Worm (Caenorhabditis elegans): ENCODE data around the gene K08B5.2.

- TF ChIP-seq ama-1 (optimal IDR thresholded peaks at IDR 0.05), result no peak
- TF ChIP-seq ceh-82 (tag; optimal IDR thresholded peaks at IDR 0.05), result no peak
- TF ChIP-seq mdl-1 (tag; optimal IDR thresholded peaks at IDR 0.05), result no peak
- TF ChIP-seq dmd-4 (tag; optimal IDR thresholded peaks at IDR 0.05), result no peak
- no peak for TF ChIP-seq C34F6.9 (tag; optimal IDR thresholded peaks at IDR 0.05)
- no peak for TF ChIP-seq ztf-11 (tag; optimal IDR thresholded peaks at IDR 0.05)
- no peak for TF ChIP-seq nhr-6 (tag; optimal IDR thresholded peaks at IDR 0.05)
- no peak for TF ChIP-seq unc-55 (GFP tag; optimal IDR thresholded peaks at IDR 0.05)
- no peak for TF ChIP-seq blmp-1 (tag; optimal IDR thresholded peaks at IDR 0.05; ENCODE audit: insufficient read depth)
- no peak for TF ChIP-seq unc-39 (tag; optimal IDR thresholded peaks at IDR 0.05)
- TF ChIP-seq lin-13 (GFP tag; optimal IDR thresholded peaks at IDR 0.05), result no peak
- no peak for TF ChIP-seq unc-62 (GFP tag; optimal IDR thresholded peaks at IDR 0.05)
- no peak for TF ChIP-seq egl-27 (tag; optimal IDR thresholded peaks at IDR 0.05)
Observed at ce11 chrX:16524310-16524709, 29.4 kb downstream of the K08B5.2 start.
